Worm (Caenorhabditis elegans) whole organism, young adult: ENCODE results near the gene mdt-9.

Experiments used
- ekl-4 ChIP-seq: fragments of 200-800 bp; sonication (Bioruptor generic); IDR thresholded peaks from 2 replicates; pipeline ENCODE4 v1.3.6; 2022; ENCODE audit warnings: missing genetic modification reagents, missing genetic modification characterization, missing compliant biosample characterization
- sdz-38 ChIP-seq: sonication (generic microtip); optimal IDR thresholded peaks from 2 replicates; lab custom pipeline; 2016; ENCODE audit warnings: missing genotype, missing genetic modification characterization, missing compliant biosample characterization
- snpc-4 ChIP-seq, 5 experiments: fragments of 150-350 bp in 1 of 5; sonication (generic microtip) in 4 of 5; optimal IDR thresholded peaks; 2 replicates each; lab custom pipeline; 2014 to 2018; ENCODE audit warnings: missing genetic modification characterization in 5 of 5, missing biosample characterization in 3 of 5, antibody characterized with exemption in 2 of 5, mild to moderate bottlenecking in 2 of 5, missing compliant biosample characterization in 2 of 5, missing genotype in 2 of 5, moderate library complexity in 2 of 5, missing genetic modification reagents in 1 of 5

DNA sequence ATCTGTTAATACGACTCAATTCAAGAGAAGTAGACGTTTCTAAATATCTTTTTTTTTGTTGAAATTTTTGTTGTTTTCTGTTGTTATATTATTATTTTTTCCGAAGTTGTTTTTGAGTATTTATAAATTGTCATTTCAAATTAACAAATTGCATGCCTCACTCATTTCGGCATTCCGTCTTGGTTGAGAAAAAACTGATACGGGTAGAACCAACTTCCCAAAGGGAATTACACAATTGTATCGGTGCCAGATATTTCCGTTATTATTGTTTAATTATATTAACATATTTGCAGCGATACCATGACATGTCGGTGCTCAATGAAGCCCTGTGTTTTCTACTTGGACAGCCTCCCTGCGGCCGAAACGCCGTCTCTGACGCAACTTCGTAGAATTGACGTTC lies 43.1 kb downstream of the mdt-9 start, which contains the start of gene K09B11.4:
- TF ChIP-seq ekl-4 (GFP tag; lab: Robert Waterston, UW) (no peak), sdz-38 (tag; lab: Kevin White, UChicago) (no peak), snpc-4 (GFP tag; optimal IDR thresholded peaks at IDR 0.05; lab: Kevin White, UChicago) (no peak), snpc-4 (tag; optimal IDR thresholded peaks at IDR 0.05; lab: Kevin White, UChicago) (no peak)
